Worm (Caenorhabditis elegans): ENCODE results near the gene pct-1.

The pct-1 gene

ce11 chrIV:8136005-8136512, 40.2 kb upstream of the pct-1 start, which contains the start of the genes isp-1 and islo-1 (continued):
- TF ChIP-seq daf-8 (GFP tag; IDR thresholded peaks at IDR 0.05), result no peak
- TF ChIP-seq nhr-25 (tag; optimal IDR thresholded peaks at IDR 0.05; ENCODE audit: borderline replicate concordance, insufficient read depth), result peak; percentile 33
- peak; percentile 32 for TF ChIP-seq nhr-28 (tag; optimal IDR thresholded peaks at IDR 0.05)
- no peak for TF ChIP-seq attf-4 (tag; optimal IDR thresholded peaks at IDR 0.05)
- TF ChIP-seq D1046.2 (GFP tag; IDR thresholded peaks at IDR 0.05), result no peak

DNA sequence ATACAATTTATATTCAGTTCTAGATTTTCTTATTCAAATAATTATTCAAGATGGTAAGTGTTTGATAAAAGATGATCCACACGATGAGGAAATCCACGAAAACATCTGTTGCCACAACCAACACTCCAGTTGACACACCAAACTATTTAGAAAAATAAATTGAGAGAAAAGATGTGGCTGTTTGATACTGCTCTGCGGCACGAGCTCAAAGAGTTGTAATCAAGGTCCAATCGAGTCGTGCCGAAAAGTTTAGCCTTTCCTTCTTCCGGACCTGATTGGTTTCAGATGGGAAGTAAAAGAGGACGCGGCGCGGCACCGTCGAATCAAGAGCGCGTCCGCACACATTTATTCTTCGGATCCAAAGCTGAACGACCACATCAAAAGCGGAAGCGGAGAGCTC, 39.7 kb upstream of the pct-1 start:
- TF ChIP-seq dmd-6 (GFP tag; IDR thresholded peaks at IDR 0.05), result no peak
- no peak for TF ChIP-seq gei-8 (GFP tag; optimal IDR thresholded peaks at IDR 0.05)
- no peak for TF ChIP-seq zfp-3 (GFP tag; conservative IDR thresholded peaks at IDR 0.05)
- TF ChIP-seq mxl-3 (GFP tag; optimal IDR thresholded peaks at IDR 0.05), result no peak
- TF ChIP-seq ceh-62 (tag; optimal IDR thresholded peaks at IDR 0.05), result no peak

ce11 chrIV:8138984-8139383, 37.3 kb upstream of the pct-1 start, which contains the start of gene pmk-3:
Gene pmk-3, plus strand, starts transcription at chrIV:8139219.
- TF ChIP-seq nhr-10 (tag; optimal IDR thresholded peaks at IDR 0.05) (no peak), mep-1 (tag; optimal IDR thresholded peaks at IDR 0.05) (peak; percentile 19), skn-1 (tag; optimal IDR thresholded peaks at IDR 0.05) (no peak), mes-2 (tag; optimal IDR thresholded peaks at IDR 0.05; ENCODE audit: poor library complexity, severe bottlenecking) (peak; percentile 15), nhr-28 (tag; optimal IDR thresholded peaks at IDR 0.05) (peak; percentile 61), lin-29 (GFP tag; IDR thresholded peaks at IDR 0.05) (no peak), daf-16 (GFP tag; optimal IDR thresholded peaks at IDR 0.05) (peak in 1 of 2 experiments; percentile 17), daf-16 (tag; optimal IDR thresholded peaks at IDR 0.05) (peak; percentile 7), zip-2 (tag; optimal IDR thresholded peaks at IDR 0.05) (no peak), mdl-1 (tag; optimal IDR thresholded peaks at IDR 0.05) (no peak), hlh-11 (tag; optimal IDR thresholded peaks at IDR 0.05) (peak; percentile 18), dve-1 (tag; optimal IDR thresholded peaks at IDR 0.05; ENCODE audit: insufficient read depth) (peak; percentile 55), fos-1 (tag; optimal IDR thresholded peaks at IDR 0.05) (no peak), pqm-1 (tag; optimal IDR thresholded peaks at IDR 0.05) (peak; percentile 36)

DNA sequence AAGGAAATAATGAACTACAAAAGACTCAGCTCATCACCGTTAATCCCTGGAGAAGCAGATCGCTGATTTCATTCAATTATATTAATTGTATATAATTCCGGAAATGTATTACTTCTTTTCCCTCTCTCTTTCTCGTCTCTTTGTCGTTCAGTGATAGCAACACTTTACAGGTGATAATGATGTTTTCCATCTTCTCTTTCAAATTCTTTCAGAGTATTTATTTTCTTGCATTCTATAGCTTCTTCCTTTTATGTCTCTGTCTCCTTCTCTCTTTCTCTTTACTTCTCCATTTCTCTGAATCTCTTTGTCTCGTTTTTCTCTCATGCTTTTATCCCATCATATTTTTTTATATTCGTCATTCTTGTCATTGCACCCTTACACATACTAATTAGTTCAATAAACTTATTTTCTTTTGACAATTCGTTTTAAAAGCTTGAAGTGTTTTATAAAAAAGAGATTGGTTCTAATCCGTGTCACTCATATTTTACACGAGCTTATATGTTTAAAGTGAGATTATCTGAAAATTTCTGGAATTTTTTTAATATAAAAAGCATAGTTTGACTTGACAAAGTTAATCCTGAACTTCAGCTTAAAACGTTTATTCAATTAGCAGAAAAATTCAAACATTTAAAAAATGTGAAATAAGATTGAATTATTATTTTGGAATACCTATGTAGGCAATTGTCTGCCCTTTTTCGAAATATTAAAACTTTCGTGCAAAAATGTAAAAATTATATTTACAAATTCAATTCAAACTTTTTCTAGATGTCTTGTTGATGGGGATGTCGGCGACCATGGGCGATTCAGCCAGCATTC, 33.3 kb upstream of the pct-1 start, which contains the start of gene pmk-2:
pmk-2 (plus strand) TSS at position 766 of the 816 bp plus-strand sequence.
- TF ChIP-seq zag-1 (tag; optimal IDR thresholded peaks at IDR 0.05) (no peak), pqm-1 (tag; optimal IDR thresholded peaks at IDR 0.05) (peak; percentile 29), daf-16 (GFP tag; optimal IDR thresholded peaks at IDR 0.05) (no peak), daf-16 (tag; optimal IDR thresholded peaks at IDR 0.05) (peak; percentile 83), F49E8.2 (tag; optimal IDR thresholded peaks at IDR 0.05; ENCODE audit: borderline replicate concordance) (no peak), nhr-11 (tag; optimal IDR thresholded peaks at IDR 0.05) (peak; percentile 9), mdl-1 (tag; optimal IDR thresholded peaks at IDR 0.05) (peak in 1 of 2 experiments; percentile 18), F37D6.2 (tag; optimal IDR thresholded peaks at IDR 0.05) (no peak), unc-62 (GFP tag; optimal IDR thresholded peaks at IDR 0.05 in 1 of 2) (peak in 1 of 2 experiments; percentile 87), unc-62 (tag; optimal IDR thresholded peaks at IDR 0.05) (no peak), nhr-77 (tag; optimal IDR thresholded peaks at IDR 0.05) (peak; percentile 47), mep-1 (tag; optimal IDR thresholded peaks at IDR 0.05) (peak; percentile 37), aha-1 (tag) (peak; percentile 79), F10B5.3 (tag; optimal IDR thresholded peaks at IDR 0.05) (no peak), lsy-2 (tag; optimal IDR thresholded peaks at IDR 0.05) (peak in 1 of 2 experiments; percentile 22), dve-1 (tag; optimal IDR thresholded peaks at IDR 0.05; ENCODE audit: insufficient read depth) (peak; percentile 25), ctbp-1 (GFP tag; IDR thresholded peaks at IDR 0.05) (no peak), T20F7.1 (GFP tag; optimal IDR thresholded peaks at IDR 0.05) (peak; percentile 26)

Data from whole organism, L4 larva.